Worm (Caenorhabditis elegans) whole organism, L4/young adult: ENCODE data around the gene F41H10.5.

Source experiments
- W03F9.2 ChIP-seq: fragments of 150-350 bp; optimal IDR thresholded peaks from 2 replicates; lab custom pipeline; 2014; ENCODE audit warnings: missing biosample characterization, missing genetic modification characterization
- him-1 ChIP-seq: sonication (generic microtip); optimal IDR thresholded peaks from 2 replicates; lab custom pipeline; 2016; ENCODE audit warnings: missing genotype, missing genetic modification reagents, missing genetic modification characterization, missing compliant biosample characterization

- TF ChIP-seq him-1 (tag; lab: Kevin White, UChicago) (no peak), W03F9.2 (peak; percentile 79)
Observed at ce11 chrIV:5394687-5395086, 34.0 kb downstream of the F41H10.5 start, which contains the start of the genes perm-3 and swsn-6.
